Worm (Caenorhabditis elegans): Measurements from ENCODE around the gene wdr-4.

The wdr-4 gene

DNA sequence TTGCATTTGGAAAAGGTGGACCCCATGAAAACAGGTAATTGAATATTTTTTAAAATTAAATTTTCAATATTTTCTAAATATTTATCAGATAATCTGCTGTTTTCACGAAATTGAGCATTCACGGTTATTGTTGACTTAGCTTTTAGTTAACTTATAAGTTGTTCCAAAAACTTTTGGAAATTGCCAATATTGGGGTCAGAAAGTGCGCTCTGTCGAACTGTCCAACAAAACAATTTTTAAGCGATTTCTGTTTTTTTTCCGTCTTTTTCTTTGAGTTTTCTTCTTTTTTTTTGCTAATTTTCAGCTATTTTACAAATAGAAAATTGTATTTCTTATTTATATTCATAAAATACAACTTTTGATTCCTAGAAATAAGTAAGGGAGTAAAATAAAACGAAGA lies 5.7 kb downstream of the wdr-4 start:
- TF ChIP-seq tra-4 (tag; optimal IDR thresholded peaks at IDR 0.05), result no peak
- TF ChIP-seq hmg-4 (GFP tag; optimal IDR thresholded peaks at IDR 0.05), result no peak
- TF ChIP-seq pes-1 (GFP tag; IDR thresholded peaks at IDR 0.05), result no peak

DNA sequence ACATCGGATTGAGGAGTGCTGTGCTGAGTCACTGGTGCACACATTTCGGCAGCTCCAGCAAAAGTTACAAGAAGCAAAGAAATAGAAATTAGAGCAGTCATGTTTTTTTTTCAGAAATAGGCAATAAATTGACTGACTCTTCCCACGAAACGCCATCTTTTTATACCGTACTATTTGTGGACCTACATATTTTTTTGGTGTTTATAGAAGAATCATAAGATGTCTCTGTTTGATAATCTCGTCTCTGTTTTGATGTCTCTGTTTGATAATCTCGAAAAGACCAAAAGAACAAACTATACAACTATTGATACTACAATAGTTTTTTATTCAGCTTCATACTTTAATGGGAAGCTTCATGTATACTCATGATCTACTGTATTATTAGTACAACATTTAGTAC lies 8.8 kb downstream of the wdr-4 start, which contains the start of gene Y102E9.3:
TSS of gene Y102E9.3 (minus strand) at position 101 of the 400 bp plus-strand sequence.
- TF ChIP-seq hmg-4 (GFP tag; optimal IDR thresholded peaks at IDR 0.05) (no peak), sea-1 (GFP tag; conservative IDR thresholded peaks at IDR 0.05) (no peak), tbx-37 (GFP tag; conservative IDR thresholded peaks at IDR 0.05) (no peak), flt-1 (GFP tag; IDR thresholded peaks at IDR 0.05) (no peak), ets-7 (tag; optimal IDR thresholded peaks at IDR 0.05) (no peak), F13C5.2 (tag; optimal IDR thresholded peaks at IDR 0.05) (no peak), ceh-36 (tag; optimal IDR thresholded peaks at IDR 0.05) (no peak), hmbx-1 (tag; optimal IDR thresholded peaks at IDR 0.05) (no peak), B0310.2 (tag; optimal IDR thresholded peaks at IDR 0.05) (no peak), ama-1 (optimal IDR thresholded peaks at IDR 0.05) (no peak), hnd-1 (tag; optimal IDR thresholded peaks at IDR 0.05) (no peak), aly-1 (tag; optimal IDR thresholded peaks at IDR 0.05) (no peak), ceh-13 (GFP tag; optimal IDR thresholded peaks at IDR 0.05) (no peak), tra-4 (tag; optimal IDR thresholded peaks at IDR 0.05) (no peak), tbx-11 (GFP tag; IDR thresholded peaks at IDR 0.05) (no peak), scrt-1 (GFP tag; IDR thresholded peaks at IDR 0.05) (no peak), pes-1 (GFP tag; IDR thresholded peaks at IDR 0.05) (no peak)

DNA sequence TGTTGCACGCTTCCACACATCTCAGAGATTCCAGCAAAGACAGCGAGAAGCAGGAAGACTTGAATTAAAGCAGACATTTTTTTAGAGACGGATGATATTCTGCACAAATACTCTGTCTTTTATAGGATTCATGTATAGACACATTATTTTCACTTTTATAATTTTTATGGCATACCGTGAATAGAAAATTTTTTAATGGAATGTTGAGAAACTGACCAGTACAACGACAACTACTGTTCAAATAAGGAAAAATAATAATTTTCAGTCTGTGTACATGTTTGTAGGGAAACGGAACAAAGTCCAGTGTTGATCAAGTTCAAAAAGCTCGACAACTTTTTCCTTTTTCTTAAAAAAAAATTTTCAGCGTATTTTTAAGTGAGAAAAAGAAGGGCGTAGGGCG lies 11.0 kb downstream of the wdr-4 start, which contains the start of gene Y102E9.6:
TSS of gene Y102E9.6 (minus strand) at position 101 of the 400 bp plus-strand sequence.
- no peak for TF ChIP-seq pes-1 (GFP tag; IDR thresholded peaks at IDR 0.05)
- no peak for TF ChIP-seq tbx-11 (GFP tag; IDR thresholded peaks at IDR 0.05)
- no peak for TF ChIP-seq flt-1 (GFP tag; IDR thresholded peaks at IDR 0.05)
- TF ChIP-seq F13C5.2 (tag; optimal IDR thresholded peaks at IDR 0.05), result no peak
- TF ChIP-seq hmg-4 (GFP tag; optimal IDR thresholded peaks at IDR 0.05), result no peak
- TF ChIP-seq scrt-1 (GFP tag; IDR thresholded peaks at IDR 0.05), result no peak
- no peak for TF ChIP-seq ama-1 (optimal IDR thresholded peaks at IDR 0.05)
- no peak for TF ChIP-seq tbx-37 (GFP tag; conservative IDR thresholded peaks at IDR 0.05)
- no peak for TF ChIP-seq sea-1 (GFP tag; conservative IDR thresholded peaks at IDR 0.05)
- no peak for TF ChIP-seq hmbx-1 (tag; optimal IDR thresholded peaks at IDR 0.05)
- no peak for TF ChIP-seq hnd-1 (tag; optimal IDR thresholded peaks at IDR 0.05)

DNA sequence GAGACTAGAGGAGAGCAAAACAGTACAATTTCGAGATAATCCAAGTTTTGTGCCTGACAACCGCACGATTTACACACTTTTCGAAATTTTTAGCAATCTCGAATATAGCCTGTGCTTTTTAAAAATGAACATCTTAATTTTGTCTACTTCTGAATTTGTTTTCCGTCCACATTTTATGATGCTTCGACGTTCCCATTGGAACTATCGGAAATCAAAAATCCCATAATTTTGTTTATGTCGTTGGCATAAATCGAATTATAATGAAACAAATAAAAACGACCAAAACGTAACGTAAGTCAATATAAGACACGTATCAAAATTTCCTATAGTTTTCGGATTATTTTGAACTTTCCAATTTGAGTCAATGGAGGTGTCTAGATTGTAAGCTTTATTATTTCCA lies 11.4 kb downstream of the wdr-4 start, which contains the start of gene K07E12.2:
TSS of gene K07E12.2 (plus strand) at position 301 of the 400 bp plus-strand sequence.
- TF ChIP-seq sea-1 (GFP tag; conservative IDR thresholded peaks at IDR 0.05) (no peak), aly-1 (tag; optimal IDR thresholded peaks at IDR 0.05) (no peak), ceh-13 (GFP tag; optimal IDR thresholded peaks at IDR 0.05) (no peak)

DNA sequence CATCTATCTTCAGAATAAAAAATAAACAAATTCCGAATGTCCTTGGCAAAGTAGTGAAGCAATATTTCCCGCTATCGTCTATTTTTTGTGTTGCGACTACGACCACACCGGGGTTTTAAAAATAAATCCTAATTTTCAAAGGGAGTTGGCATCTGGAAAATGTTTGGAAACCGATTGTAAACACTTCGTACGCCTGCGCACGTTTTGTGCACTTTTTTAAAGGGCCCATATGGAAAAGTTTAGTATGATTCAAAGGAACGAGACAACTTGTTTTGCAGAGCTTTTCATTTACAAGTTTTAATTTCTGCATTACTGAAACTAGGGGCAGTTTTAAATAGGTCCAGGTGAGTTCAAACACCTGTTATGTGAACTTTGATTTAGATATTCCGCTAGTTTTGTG lies 14.5 kb downstream of the wdr-4 start:
- no peak for TF ChIP-seq sea-1 (GFP tag; conservative IDR thresholded peaks at IDR 0.05)
- no peak for TF ChIP-seq flt-1 (GFP tag; IDR thresholded peaks at IDR 0.05)
- TF ChIP-seq tra-4 (tag; optimal IDR thresholded peaks at IDR 0.05), result no peak
- no peak for TF ChIP-seq hmg-4 (GFP tag; optimal IDR thresholded peaks at IDR 0.05)
- TF ChIP-seq ceh-13 (GFP tag; optimal IDR thresholded peaks at IDR 0.05), result no peak
- no peak for TF ChIP-seq pes-1 (GFP tag; IDR thresholded peaks at IDR 0.05)
- TF ChIP-seq aly-1 (tag; optimal IDR thresholded peaks at IDR 0.05), result no peak
- no peak for TF ChIP-seq ets-7 (tag; optimal IDR thresholded peaks at IDR 0.05)
- TF ChIP-seq ceh-36 (tag; optimal IDR thresholded peaks at IDR 0.05), result no peak
- no peak for TF ChIP-seq hnd-1 (tag; optimal IDR thresholded peaks at IDR 0.05)
- no peak for TF ChIP-seq B0310.2 (tag; optimal IDR thresholded peaks at IDR 0.05)
- no peak for TF ChIP-seq hmbx-1 (tag; optimal IDR thresholded peaks at IDR 0.05)
- TF ChIP-seq ama-1 (optimal IDR thresholded peaks at IDR 0.05), result no peak
- no peak for TF ChIP-seq tbx-37 (GFP tag; conservative IDR thresholded peaks at IDR 0.05)
- no peak for TF ChIP-seq F13C5.2 (tag; optimal IDR thresholded peaks at IDR 0.05)
- TF ChIP-seq tbx-11 (GFP tag; IDR thresholded peaks at IDR 0.05), result no peak
- no peak for TF ChIP-seq scrt-1 (GFP tag; IDR thresholded peaks at IDR 0.05)

DNA sequence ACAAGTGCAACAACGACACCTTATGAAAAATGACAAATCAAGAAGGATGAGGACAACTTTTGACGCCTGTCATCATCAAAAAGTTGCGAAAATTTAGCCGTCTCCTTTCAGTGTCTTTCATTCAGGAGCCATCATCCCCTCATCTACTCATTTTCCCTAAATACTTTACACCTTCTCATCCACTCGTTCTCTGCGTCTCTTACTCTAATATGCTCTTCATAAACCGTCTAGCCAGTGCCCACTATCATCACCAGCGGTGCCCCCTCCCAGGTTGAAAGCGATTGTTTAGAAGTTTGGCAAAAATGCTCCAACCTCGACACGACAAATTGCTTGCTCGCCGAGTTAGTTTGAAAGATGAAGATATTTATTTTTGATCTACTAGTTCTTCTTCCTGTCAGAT lies 17.0 kb downstream of the wdr-4 start:
- TF ChIP-seq hmg-4 (GFP tag; optimal IDR thresholded peaks at IDR 0.05) (no peak), scrt-1 (GFP tag; IDR thresholded peaks at IDR 0.05) (no peak), F13C5.2 (tag; optimal IDR thresholded peaks at IDR 0.05) (no peak), hnd-1 (tag; optimal IDR thresholded peaks at IDR 0.05) (no peak), pes-1 (GFP tag; IDR thresholded peaks at IDR 0.05) (no peak), sea-1 (GFP tag; conservative IDR thresholded peaks at IDR 0.05) (no peak), tra-4 (tag; optimal IDR thresholded peaks at IDR 0.05) (no peak), flt-1 (GFP tag; IDR thresholded peaks at IDR 0.05) (no peak), aly-1 (tag; optimal IDR thresholded peaks at IDR 0.05) (no peak), ets-7 (tag; optimal IDR thresholded peaks at IDR 0.05) (no peak), ama-1 (optimal IDR thresholded peaks at IDR 0.05) (no peak), ceh-13 (GFP tag; optimal IDR thresholded peaks at IDR 0.05) (no peak), tbx-11 (GFP tag; IDR thresholded peaks at IDR 0.05) (no peak), ceh-36 (tag; optimal IDR thresholded peaks at IDR 0.05) (no peak)

DNA sequence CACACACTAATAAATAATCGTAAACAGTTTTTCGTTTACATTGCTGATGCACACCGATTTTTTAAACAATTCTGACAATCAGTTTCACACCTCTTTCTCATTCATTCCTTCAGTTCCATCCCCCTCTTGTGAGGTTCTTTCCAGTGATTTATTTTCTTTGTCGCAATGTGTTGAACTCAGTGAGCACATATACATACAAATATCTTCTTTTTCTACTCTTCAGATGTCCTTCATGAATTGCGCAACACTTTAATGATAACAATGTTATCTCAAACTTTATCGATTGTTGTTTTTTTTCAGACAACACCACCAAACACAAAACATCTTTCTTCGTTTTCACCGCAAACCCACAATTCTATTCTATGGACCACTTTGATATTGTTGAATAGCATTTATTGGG lies 20.4 kb downstream of the wdr-4 start, which contains the start of gene dig-1:
TSS of gene dig-1 (plus strand) at position 301 of the 400 bp plus-strand sequence.
- TF ChIP-seq tra-4 (tag; optimal IDR thresholded peaks at IDR 0.05) (no peak), ceh-36 (tag; optimal IDR thresholded peaks at IDR 0.05) (no peak), hnd-1 (tag; optimal IDR thresholded peaks at IDR 0.05) (no peak), aly-1 (tag; optimal IDR thresholded peaks at IDR 0.05) (no peak), ceh-13 (GFP tag; optimal IDR thresholded peaks at IDR 0.05) (no peak), pes-1 (GFP tag; IDR thresholded peaks at IDR 0.05) (no peak), hmbx-1 (tag; optimal IDR thresholded peaks at IDR 0.05) (no peak), ets-7 (tag; optimal IDR thresholded peaks at IDR 0.05) (no peak)

DNA sequence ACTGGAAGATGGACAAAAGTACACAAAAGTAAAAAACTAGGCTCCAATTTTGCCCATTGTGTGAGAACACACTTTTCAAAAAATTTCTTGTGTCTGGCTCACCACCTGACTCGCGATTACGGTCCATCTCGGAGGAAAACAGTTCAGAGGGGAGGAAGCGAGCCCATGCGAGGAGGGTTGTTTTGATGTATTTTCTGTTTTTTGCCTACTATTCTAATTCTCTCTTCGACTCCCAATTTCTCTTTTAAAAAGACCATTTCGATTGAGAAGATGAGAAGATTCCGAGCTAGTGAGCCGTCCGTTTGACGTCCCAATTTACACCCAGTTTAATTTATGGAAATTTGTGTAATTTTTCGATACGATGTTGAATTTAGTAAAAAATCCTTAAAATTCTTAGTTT lies 21.1 kb downstream of the wdr-4 start:
- TF ChIP-seq ets-7 (tag; optimal IDR thresholded peaks at IDR 0.05), result no peak
- TF ChIP-seq tra-4 (tag; optimal IDR thresholded peaks at IDR 0.05), result no peak
- no peak for TF ChIP-seq tbx-11 (GFP tag; IDR thresholded peaks at IDR 0.05)
- TF ChIP-seq tbx-37 (GFP tag; conservative IDR thresholded peaks at IDR 0.05), result no peak
- TF ChIP-seq ceh-36 (tag; optimal IDR thresholded peaks at IDR 0.05), result no peak
- no peak for TF ChIP-seq pes-1 (GFP tag; IDR thresholded peaks at IDR 0.05)
- TF ChIP-seq hmg-4 (GFP tag; optimal IDR thresholded peaks at IDR 0.05), result no peak

Measured in whole organism, early embryonic.